Worm (Caenorhabditis elegans): ENCODE data around the gene Y97E10AR.3.

Gene Y97E10AR.3

ce11 chrV:8007460-8008292 is at the start of gene Y97E10AR.3:
Gene Y97E10AR.3 (minus strand): TSS chrV:8007510.
- TF ChIP-seq unc-62 (GFP tag; optimal IDR thresholded peaks at IDR 0.05) = no peak

- no peak for TF ChIP-seq unc-62 (GFP tag; optimal IDR thresholded peaks at IDR 0.05)
Measured at ce11 chrV:8055170-8055569, 47.9 kb upstream of the Y97E10AR.3 start.

ce11 chrV:8054130-8054529 is 46.8 kb upstream of the Y97E10AR.3 start, which contains the start of gene ZC513.2:
Gene ZC513.2 (plus strand): TSS chrV:8054430.
- no peak for TF ChIP-seq unc-62 (GFP tag; optimal IDR thresholded peaks at IDR 0.05)

DNA sequence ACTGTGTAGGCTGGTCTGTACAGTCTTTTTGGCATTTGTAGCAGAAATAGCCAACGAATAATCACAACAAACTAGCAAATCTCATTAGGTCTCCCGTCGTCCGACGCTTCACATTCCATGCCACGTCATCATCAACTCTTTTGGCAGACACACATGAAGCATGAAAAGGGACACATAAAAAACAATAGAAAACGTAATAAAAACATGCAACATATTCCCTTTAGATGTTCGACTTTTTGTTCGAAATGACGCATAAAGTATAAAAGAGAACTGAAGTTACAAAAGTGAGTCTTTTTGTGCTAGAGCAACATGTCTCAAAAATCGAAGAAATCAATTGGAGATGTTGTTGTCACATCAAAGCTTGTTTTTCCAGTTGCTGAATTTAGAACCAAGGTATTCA is 44.5 kb upstream of the Y97E10AR.3 start, which contains the start of gene sth-1:
TSS of gene sth-1 (plus strand) at position 301 of the 400 bp plus-strand sequence.
- no peak for TF ChIP-seq unc-62 (GFP tag; optimal IDR thresholded peaks at IDR 0.05)

ce11 chrV:8050811-8051210 is 43.5 kb upstream of the Y97E10AR.3 start, which contains the start of gene col-43:
Gene col-43 (minus strand): TSS chrV:8050911.
- no peak for TF ChIP-seq unc-62 (GFP tag; optimal IDR thresholded peaks at IDR 0.05)

DNA sequence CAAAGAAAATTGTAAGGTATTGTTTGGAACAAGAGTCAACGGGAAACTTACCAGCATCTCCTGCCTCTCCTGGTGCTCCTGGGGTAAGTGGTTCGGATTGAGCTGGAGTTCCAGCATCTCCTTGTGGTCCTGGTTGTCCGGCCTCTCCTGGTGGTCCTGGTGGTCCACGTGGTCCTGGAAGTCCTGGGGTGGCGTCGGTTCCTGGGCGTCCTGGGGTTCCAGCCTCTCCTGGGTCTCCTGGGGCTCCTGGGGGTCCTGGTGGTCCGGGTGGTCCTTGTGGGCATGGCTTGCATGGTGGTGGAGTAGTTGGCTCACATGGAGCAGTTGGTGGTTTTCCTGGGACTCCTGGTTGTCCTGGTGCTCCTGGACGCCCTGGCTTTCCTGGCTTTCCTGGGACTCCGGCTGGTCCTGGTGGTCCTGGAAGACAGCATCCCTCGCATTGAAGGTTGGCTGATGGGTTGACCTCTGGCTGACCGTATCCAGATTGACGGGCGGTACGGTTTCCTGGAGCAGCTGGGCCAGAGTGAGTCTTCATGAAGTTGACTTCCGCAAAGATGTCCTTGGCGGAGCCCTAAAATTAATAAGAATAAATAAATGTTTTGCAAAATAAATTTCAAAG is 42.9 kb upstream of the Y97E10AR.3 start:
- no peak for TF ChIP-seq unc-62 (GFP tag; optimal IDR thresholded peaks at IDR 0.05)

- TF ChIP-seq unc-62 (GFP tag; optimal IDR thresholded peaks at IDR 0.05) = no peak
Measured at ce11 chrV:8046706-8047105, 39.4 kb upstream of the Y97E10AR.3 start, which contains the start of gene ZC513.3. Gene ZC513.3 (plus strand): TSS chrV:8047006.

ce11 chrV:8044957-8045356 is 37.6 kb upstream of the Y97E10AR.3 start:
- TF ChIP-seq unc-62 (GFP tag; optimal IDR thresholded peaks at IDR 0.05) = no peak

ce11 chrV:8043664-8044063 is 36.4 kb upstream of the Y97E10AR.3 start:
- TF ChIP-seq unc-62 (GFP tag; optimal IDR thresholded peaks at IDR 0.05) = no peak

ce11 chrV:8041336-8041868 is 34.1 kb upstream of the Y97E10AR.3 start:
- TF ChIP-seq unc-62 (GFP tag; optimal IDR thresholded peaks at IDR 0.05) = no peak

DNA sequence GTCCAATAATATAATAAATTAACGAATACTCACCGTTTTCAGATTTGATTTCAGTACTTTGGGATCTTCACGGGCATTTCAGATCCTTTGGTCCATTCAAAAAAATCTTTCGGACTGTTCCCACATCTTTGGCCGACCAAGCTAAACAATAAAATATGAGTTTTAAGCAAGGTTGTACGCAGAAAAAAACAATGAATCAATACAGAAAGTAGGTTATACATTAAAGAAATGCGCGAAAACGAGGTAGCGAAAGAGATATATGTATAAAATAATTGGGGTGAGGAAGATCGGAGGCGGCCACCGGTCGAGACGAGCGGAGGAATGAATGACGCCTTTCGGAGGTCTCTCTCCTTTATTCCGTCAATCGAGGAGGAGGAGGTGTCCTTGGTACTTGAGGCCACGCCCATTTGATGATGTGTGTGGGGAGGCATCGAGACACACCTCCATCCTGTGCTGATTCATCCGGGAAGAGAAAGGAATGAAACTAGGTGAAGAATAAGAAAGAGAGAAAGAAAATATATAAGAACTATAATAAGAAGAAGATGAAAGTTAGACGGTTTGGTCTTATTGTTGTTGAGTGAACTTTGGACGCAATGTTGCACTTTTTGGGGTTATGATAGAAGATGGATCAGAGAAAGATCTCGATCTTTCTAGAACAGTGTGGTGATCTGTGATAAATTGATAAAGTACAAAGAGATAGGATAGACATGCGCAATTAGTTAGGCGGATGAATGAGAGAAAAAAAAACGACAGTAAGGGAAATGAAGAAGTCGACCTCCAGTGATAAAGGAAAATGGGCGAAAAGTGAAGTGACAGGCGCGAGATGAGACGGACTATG is 33.2 kb upstream of the Y97E10AR.3 start:
- TF ChIP-seq unc-62 (GFP tag; optimal IDR thresholded peaks at IDR 0.05) = no peak

DNA sequence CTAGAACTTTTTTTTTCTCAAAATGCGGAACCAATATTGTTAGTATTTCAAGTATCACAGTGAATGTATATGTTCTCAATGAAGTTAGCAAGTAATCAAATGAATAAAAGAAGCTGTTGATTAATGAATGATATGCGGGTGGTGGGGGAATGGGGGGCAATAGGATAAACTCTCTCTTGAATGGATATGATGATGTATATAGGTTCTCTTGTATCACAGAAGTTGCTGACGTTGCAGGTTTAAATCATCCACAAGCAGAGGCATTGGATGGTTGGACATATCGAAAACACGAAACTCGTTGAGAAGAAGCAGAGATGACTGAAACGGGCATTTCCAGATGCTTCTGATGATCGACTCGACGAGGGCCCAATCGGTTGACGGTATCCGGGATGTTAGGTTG is 32.3 kb upstream of the Y97E10AR.3 start:
- TF ChIP-seq unc-62 (GFP tag; optimal IDR thresholded peaks at IDR 0.05) = no peak

ce11 chrV:8039085-8039525 is 31.8 kb upstream of the Y97E10AR.3 start:
- no peak for TF ChIP-seq unc-62 (GFP tag; optimal IDR thresholded peaks at IDR 0.05)

DNA sequence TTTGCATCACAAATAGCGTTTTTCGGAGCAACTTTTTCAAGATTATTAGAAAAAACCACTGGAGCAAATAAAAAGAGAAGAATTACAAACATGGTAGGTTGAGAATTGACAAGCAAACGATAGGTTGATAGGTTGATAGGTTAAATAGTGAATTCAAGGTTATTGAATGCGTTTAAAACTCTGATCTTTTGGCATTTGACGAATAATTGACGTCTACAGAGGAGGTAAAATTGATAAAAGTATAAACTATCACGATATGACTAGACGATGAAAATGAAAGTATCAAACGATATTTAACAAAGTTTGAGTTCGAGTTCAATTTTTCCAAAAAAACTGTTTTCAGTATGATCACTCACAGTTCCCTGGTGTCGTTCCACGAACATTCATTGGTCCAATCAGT is 28.6 kb upstream of the Y97E10AR.3 start, which contains the start of gene ZC513.14:
TSS of gene ZC513.14 (minus strand) at position 101 of the 400 bp plus-strand sequence.
- no peak for TF ChIP-seq unc-62 (GFP tag; optimal IDR thresholded peaks at IDR 0.05)

ce11 chrV:8034811-8035210 is 27.5 kb upstream of the Y97E10AR.3 start, which contains the start of gene algn-12:
Gene algn-12 (plus strand): TSS chrV:8035111.
- TF ChIP-seq unc-62 (GFP tag; optimal IDR thresholded peaks at IDR 0.05) = no peak
